Fruit fly (Drosophila melanogaster) whole organism: ENCODE measurements around the gene H.

Experiments used
- pan ChIP-seq: fragments of >200 bp; optimal IDR thresholded peaks from 2 replicates; lab custom pipeline; 2017
- psq ChIP-seq: fragments of >200 bp; optimal IDR thresholded peaks from 2 replicates; lab custom pipeline; 2017

- TF ChIP-seq pan (no peak), psq (lab: Kevin White, UChicago) (no peak)
Observed at dm6 chr3R:20635735-20636134, 14.0 kb downstream of the H start.
